Worm (Caenorhabditis elegans): ENCODE measurements around the gene F16G10.3.

F16G10.3 gene

ce11 chrII:2372090-2372489, at the start of gene F16G10.3:
Gene F16G10.3 (plus strand): TSS chrII:2372390.
- TF ChIP-seq him-1 (tag; optimal IDR thresholded peaks at IDR 0.05): no peak
- TF ChIP-seq dao-5 (tag; optimal IDR thresholded peaks at IDR 0.05): no peak
- TF ChIP-seq W03F9.2 (tag; optimal IDR thresholded peaks at IDR 0.05): no peak

- no peak for TF ChIP-seq him-1 (tag; optimal IDR thresholded peaks at IDR 0.05)
- no peak for TF ChIP-seq dao-5 (tag; optimal IDR thresholded peaks at IDR 0.05)
- no peak for TF ChIP-seq W03F9.2 (tag; optimal IDR thresholded peaks at IDR 0.05)
These were observed 49.2 kb upstream of the F16G10.3 start, which contains the start of the genes ZK1240.6 and ZK1240.2 for ce11 chrII:2322857-2323518. Gene ZK1240.6 (minus strand): TSS chrII:2322907. Gene ZK1240.2 (plus strand): TSS chrII:2323376.

- TF ChIP-seq W03F9.2 (tag; optimal IDR thresholded peaks at IDR 0.05) (no peak), dao-5 (tag; optimal IDR thresholded peaks at IDR 0.05) (no peak), him-1 (tag; optimal IDR thresholded peaks at IDR 0.05) (no peak)
These were observed 47.2 kb upstream of the F16G10.3 start, which contains the start of gene ZK1240.11 for ce11 chrII:2324956-2325355. Gene ZK1240.11 (plus strand): TSS chrII:2325256.

ce11 chrII:2328963-2329442, 43.2 kb upstream of the F16G10.3 start, which contains the start of the genes ZK1240.8 and ZK1240.1:
Gene ZK1240.8 (minus strand): TSS chrII:2329063.
Gene ZK1240.1 (plus strand): TSS chrII:2329392.
- TF ChIP-seq dao-5 (tag; optimal IDR thresholded peaks at IDR 0.05): no peak
- no peak for TF ChIP-seq W03F9.2 (tag; optimal IDR thresholded peaks at IDR 0.05)
- no peak for TF ChIP-seq him-1 (tag; optimal IDR thresholded peaks at IDR 0.05)

ce11 chrII:2330462-2330861, 41.7 kb upstream of the F16G10.3 start:
- TF ChIP-seq him-1 (tag; optimal IDR thresholded peaks at IDR 0.05) (no peak), W03F9.2 (tag; optimal IDR thresholded peaks at IDR 0.05) (no peak), dao-5 (tag; optimal IDR thresholded peaks at IDR 0.05) (no peak)

ce11 chrII:2332220-2332619, 40.0 kb upstream of the F16G10.3 start, which contains the start of gene F43C11.8:
Gene F43C11.8 (plus strand): TSS chrII:2332520.
- TF ChIP-seq dao-5 (tag; optimal IDR thresholded peaks at IDR 0.05): no peak
- TF ChIP-seq him-1 (tag; optimal IDR thresholded peaks at IDR 0.05): no peak
- no peak for TF ChIP-seq W03F9.2 (tag; optimal IDR thresholded peaks at IDR 0.05)

- no peak for TF ChIP-seq dao-5 (tag; optimal IDR thresholded peaks at IDR 0.05)
- TF ChIP-seq W03F9.2 (tag; optimal IDR thresholded peaks at IDR 0.05): no peak
- TF ChIP-seq him-1 (tag; optimal IDR thresholded peaks at IDR 0.05): no peak
These were observed 36.6 kb upstream of the F16G10.3 start, which contains the start of gene F43C11.7 for ce11 chrII:2335572-2335971. Gene F43C11.7 (plus strand): TSS chrII:2335897.

- TF ChIP-seq dao-5 (tag; optimal IDR thresholded peaks at IDR 0.05) (no peak), him-1 (tag; optimal IDR thresholded peaks at IDR 0.05) (no peak), W03F9.2 (tag; optimal IDR thresholded peaks at IDR 0.05) (no peak)
These were observed 36.0 kb upstream of the F16G10.3 start for ce11 chrII:2336177-2336576.

- no peak for TF ChIP-seq him-1 (tag; optimal IDR thresholded peaks at IDR 0.05)
- no peak for TF ChIP-seq dao-5 (tag; optimal IDR thresholded peaks at IDR 0.05)
- no peak for TF ChIP-seq W03F9.2 (tag; optimal IDR thresholded peaks at IDR 0.05)
These were observed 31.2 kb upstream of the F16G10.3 start for ce11 chrII:2340974-2341373.

ce11 chrII:2341515-2341914, 30.7 kb upstream of the F16G10.3 start, which contains the start of gene enri-1:
Gene enri-1 (minus strand): TSS chrII:2341615.
- TF ChIP-seq dao-5 (tag; optimal IDR thresholded peaks at IDR 0.05) (no peak), W03F9.2 (tag; optimal IDR thresholded peaks at IDR 0.05) (no peak), him-1 (tag; optimal IDR thresholded peaks at IDR 0.05) (no peak)

ce11 chrII:2342004-2342479, 30.1 kb upstream of the F16G10.3 start, which contains the start of gene F43C11.6:
Gene F43C11.6 (plus strand): TSS chrII:2342429.
- TF ChIP-seq him-1 (tag; optimal IDR thresholded peaks at IDR 0.05) (no peak), dao-5 (tag; optimal IDR thresholded peaks at IDR 0.05) (no peak), W03F9.2 (tag; optimal IDR thresholded peaks at IDR 0.05) (no peak)

- TF ChIP-seq W03F9.2 (tag; optimal IDR thresholded peaks at IDR 0.05) (no peak), dao-5 (tag; optimal IDR thresholded peaks at IDR 0.05) (no peak), him-1 (tag; optimal IDR thresholded peaks at IDR 0.05) (no peak)
These were observed 25.5 kb upstream of the F16G10.3 start, which contains the start of gene F43C11.4 for ce11 chrII:2346672-2347071. Gene F43C11.4 (plus strand): TSS chrII:2346972.

ce11 chrII:2352546-2352945, 19.6 kb upstream of the F16G10.3 start, which contains the start of gene F43C11.10:
Gene F43C11.10 (minus strand): TSS chrII:2352646.
- TF ChIP-seq him-1 (tag; optimal IDR thresholded peaks at IDR 0.05) (no peak), W03F9.2 (tag; optimal IDR thresholded peaks at IDR 0.05) (no peak), dao-5 (tag; optimal IDR thresholded peaks at IDR 0.05) (no peak)

- no peak for TF ChIP-seq dao-5 (tag; optimal IDR thresholded peaks at IDR 0.05)
These were observed 19.2 kb upstream of the F16G10.3 start, which contains the start of gene F43C11.3 for ce11 chrII:2353012-2353411. Gene F43C11.3 (plus strand): TSS chrII:2353312.

Measured in whole organism, L4/young adult.